Worm (Caenorhabditis elegans) whole organism, late embryonic: ENCODE measurements around the gene tyr-1.

Source experiments
- F13H6.1 ChIP-seq: sonication (generic microtip); optimal IDR thresholded peaks from 2 replicates; lab custom pipeline; 2016; ENCODE audit warnings: missing genetic modification characterization, missing compliant biosample characterization
- K09A11.1 ChIP-seq: sonication (generic microtip); optimal IDR thresholded peaks from 2 replicates; lab custom pipeline; 2017; ENCODE audit warnings: antibody characterized with exemption, mild to moderate bottlenecking, missing genetic modification characterization, missing compliant biosample characterization; ENCODE audit not compliant: insufficient read depth
- ama-1 ChIP-seq: fragments of 150-350 bp; optimal IDR thresholded peaks from 2 replicates; lab custom pipeline; 2014
- ceh-9 ChIP-seq: sonication (generic microtip); optimal IDR thresholded peaks from 2 replicates; lab custom pipeline; 2016; ENCODE audit warnings: mild to moderate bottlenecking, missing genetic modification characterization, inconsistent platforms, missing compliant biosample characterization
- elt-2 ChIP-seq: sonication (generic microtip); optimal IDR thresholded peaks from 2 replicates; lab custom pipeline; 2016; ENCODE audit warnings: missing genetic modification reagents, missing genetic modification characterization, missing compliant biosample characterization
- fkh-10 ChIP-seq: fragments of 150-350 bp; optimal IDR thresholded peaks from 2 replicates; lab custom pipeline; 2014; ENCODE audit warnings: missing biosample characterization, missing genetic modification reagents, missing genetic modification characterization
- nhr-11 ChIP-seq: fragments of 150-350 bp; optimal IDR thresholded peaks from 2 replicates; lab custom pipeline; 2014; ENCODE audit warnings: missing biosample characterization, missing genetic modification characterization
- nhr-232 ChIP-seq: sonication (generic microtip); optimal IDR thresholded peaks from 2 replicates; lab custom pipeline; 2016; ENCODE audit warnings: missing genetic modification characterization, missing compliant biosample characterization
- sdc-2 ChIP-seq: sonication (generic microtip); optimal IDR thresholded peaks from 2 replicates; lab custom pipeline; 2016; ENCODE audit warnings: missing genotype, missing genetic modification characterization, missing compliant biosample characterization
- unc-86 ChIP-seq: sonication (generic microtip); optimal IDR thresholded peaks from 2 replicates; lab custom pipeline; 2016; ENCODE audit warnings: missing genetic modification characterization, missing compliant biosample characterization

ce11 chrIII:7909263-7909662 lies 35.7 kb downstream of the tyr-1 start, which contains the start of gene ZK688.1:
- TF ChIP-seq ama-1 (no peak), fkh-10 (GFP tag; lab: Kevin White, UChicago) (no peak), nhr-11 (no peak), ceh-9 (no peak), K09A11.1 (tag; lab: Kevin White, UChicago) (no peak), unc-86 (tag; lab: Kevin White, UChicago) (no peak), sdc-2 (tag; lab: Kevin White, UChicago) (no peak), elt-2 (tag; lab: Kevin White, UChicago) (no peak), nhr-232 (no peak), F13H6.1 (tag; lab: Kevin White, UChicago) (no peak)
